Worm (Caenorhabditis elegans): ENCODE data around the gene acr-18.
A peak's percentile ranks its signal among the peaks of the same experiment; 100 is the strongest.

Gene acr-18

ce11 chrV:15511613-15512216 lies 47.2 kb downstream of the acr-18 start, which contains the start of gene rpl-38 (continued):
- TF ChIP-seq fos-1 (tag; optimal IDR thresholded peaks at IDR 0.05) (peak; percentile 48), nhr-11 (tag; optimal IDR thresholded peaks at IDR 0.05) (no peak), Y55F3AM.14 (GFP tag; optimal IDR thresholded peaks at IDR 0.05) (no peak), nhr-25 (tag; optimal IDR thresholded peaks at IDR 0.05) (peak; percentile 82)

- peak; percentile 42 for TF ChIP-seq lin-11 (tag; optimal IDR thresholded peaks at IDR 0.05)
- TF ChIP-seq nhr-129 (tag; optimal IDR thresholded peaks at IDR 0.05): peak; percentile 43
- peak; percentile 22 for TF ChIP-seq sma-9 (GFP tag; optimal IDR thresholded peaks at IDR 0.05)
- TF ChIP-seq sma-9 (tag; optimal IDR thresholded peaks at IDR 0.05): no peak
- peak; percentile 54 for TF ChIP-seq fos-1 (tag; optimal IDR thresholded peaks at IDR 0.05)
- TF ChIP-seq F13H6.1 (tag; optimal IDR thresholded peaks at IDR 0.05): peak; percentile 12
- TF ChIP-seq lsy-2 (tag; optimal IDR thresholded peaks at IDR 0.05): peak in 1 of 2 experiments; percentile 28
- TF ChIP-seq sma-3 (GFP tag; optimal IDR thresholded peaks at IDR 0.05): peak; percentile 48
- TF ChIP-seq lin-13 (GFP tag; optimal IDR thresholded peaks at IDR 0.05): no peak
- peak; percentile 84 for TF ChIP-seq crh-2 (tag; optimal IDR thresholded peaks at IDR 0.05)
- no peak for TF ChIP-seq ztf-11 (tag; optimal IDR thresholded peaks at IDR 0.05)
- no peak for TF ChIP-seq nhr-21 (tag; optimal IDR thresholded peaks at IDR 0.05)
- TF ChIP-seq egl-27 (tag; optimal IDR thresholded peaks at IDR 0.05): peak; percentile 4
- TF ChIP-seq snpc-4 (tag; optimal IDR thresholded peaks at IDR 0.05): peak; percentile 17
These were observed 53.9 kb downstream of the acr-18 start for ce11 chrV:15505068-15505467.

ce11 chrV:15503603-15504002 lies 55.3 kb downstream of the acr-18 start:
- no peak for TF ChIP-seq ama-1 (optimal IDR thresholded peaks at IDR 0.05)
